Worm (Caenorhabditis elegans): ENCODE measurements around the gene F40G9.15.

The F40G9.15 gene

ce11 chrIII:182080-182479 lies at the start of gene F40G9.15:
F40G9.15 (plus strand) TSS chrIII:182380.
- peak; percentile 12 for TF ChIP-seq ceh-13 (GFP tag; optimal IDR thresholded peaks at IDR 0.05)
- TF ChIP-seq tbx-37 (GFP tag; conservative IDR thresholded peaks at IDR 0.05), result no peak

ce11 chrIII:134194-134593 lies 48.0 kb upstream of the F40G9.15 start, which contains the start of gene pals-25:
pals-25 (plus strand) TSS chrIII:134494.
- TF ChIP-seq hnd-1 (tag; optimal IDR thresholded peaks at IDR 0.05), result no peak
- TF ChIP-seq F13C5.2 (tag; optimal IDR thresholded peaks at IDR 0.05), result no peak
- TF ChIP-seq ceh-36 (tag; optimal IDR thresholded peaks at IDR 0.05), result no peak
- no peak for TF ChIP-seq tra-4 (tag; optimal IDR thresholded peaks at IDR 0.05)
- no peak for TF ChIP-seq ets-7 (tag; optimal IDR thresholded peaks at IDR 0.05)
- no peak for TF ChIP-seq hmg-4 (GFP tag; optimal IDR thresholded peaks at IDR 0.05)
- TF ChIP-seq scrt-1 (GFP tag; IDR thresholded peaks at IDR 0.05), result no peak
- no peak for TF ChIP-seq B0310.2 (tag; optimal IDR thresholded peaks at IDR 0.05)
- TF ChIP-seq flt-1 (GFP tag; IDR thresholded peaks at IDR 0.05), result no peak
- TF ChIP-seq ama-1 (optimal IDR thresholded peaks at IDR 0.05), result no peak
- TF ChIP-seq ceh-13 (GFP tag; optimal IDR thresholded peaks at IDR 0.05), result no peak
- no peak for TF ChIP-seq aly-1 (tag; optimal IDR thresholded peaks at IDR 0.05)
- TF ChIP-seq sea-1 (GFP tag; conservative IDR thresholded peaks at IDR 0.05), result no peak
- TF ChIP-seq tbx-37 (GFP tag; conservative IDR thresholded peaks at IDR 0.05), result no peak
- TF ChIP-seq tbx-11 (GFP tag; IDR thresholded peaks at IDR 0.05), result no peak
- no peak for TF ChIP-seq pes-1 (GFP tag; IDR thresholded peaks at IDR 0.05)
- no peak for TF ChIP-seq hmbx-1 (tag; optimal IDR thresholded peaks at IDR 0.05)

ce11 chrIII:140904-141303 lies 41.3 kb upstream of the F40G9.15 start, which contains the start of gene fbxb-81:
fbxb-81 (minus strand) TSS chrIII:141217.
- no peak for TF ChIP-seq scrt-1 (GFP tag; IDR thresholded peaks at IDR 0.05)

ce11 chrIII:143121-143520 lies 39.1 kb upstream of the F40G9.15 start, which contains the start of gene fbxb-82:
fbxb-82 (minus strand) TSS chrIII:143221.
- no peak for TF ChIP-seq aly-1 (tag; optimal IDR thresholded peaks at IDR 0.05)
- no peak for TF ChIP-seq ets-7 (tag; optimal IDR thresholded peaks at IDR 0.05)
- TF ChIP-seq tbx-37 (GFP tag; conservative IDR thresholded peaks at IDR 0.05), result no peak
- no peak for TF ChIP-seq tra-4 (tag; optimal IDR thresholded peaks at IDR 0.05)
- TF ChIP-seq scrt-1 (GFP tag; IDR thresholded peaks at IDR 0.05), result no peak
- no peak for TF ChIP-seq hmg-4 (GFP tag; optimal IDR thresholded peaks at IDR 0.05)
- TF ChIP-seq ceh-13 (GFP tag; optimal IDR thresholded peaks at IDR 0.05), result no peak
- no peak for TF ChIP-seq ceh-36 (tag; optimal IDR thresholded peaks at IDR 0.05)
- TF ChIP-seq ama-1 (optimal IDR thresholded peaks at IDR 0.05), result no peak
- TF ChIP-seq flt-1 (GFP tag; IDR thresholded peaks at IDR 0.05), result no peak
- no peak for TF ChIP-seq hnd-1 (tag; optimal IDR thresholded peaks at IDR 0.05)

- no peak for TF ChIP-seq ceh-13 (GFP tag; optimal IDR thresholded peaks at IDR 0.05)
- no peak for TF ChIP-seq tbx-11 (GFP tag; IDR thresholded peaks at IDR 0.05)
- no peak for TF ChIP-seq scrt-1 (GFP tag; IDR thresholded peaks at IDR 0.05)
- no peak for TF ChIP-seq aly-1 (tag; optimal IDR thresholded peaks at IDR 0.05)
- no peak for TF ChIP-seq hmbx-1 (tag; optimal IDR thresholded peaks at IDR 0.05)
- TF ChIP-seq flt-1 (GFP tag; IDR thresholded peaks at IDR 0.05), result no peak
- TF ChIP-seq sea-1 (GFP tag; conservative IDR thresholded peaks at IDR 0.05), result no peak
- TF ChIP-seq hmg-4 (GFP tag; optimal IDR thresholded peaks at IDR 0.05), result no peak
- no peak for TF ChIP-seq pes-1 (GFP tag; IDR thresholded peaks at IDR 0.05)
- TF ChIP-seq ets-7 (tag; optimal IDR thresholded peaks at IDR 0.05), result no peak
- no peak for TF ChIP-seq F13C5.2 (tag; optimal IDR thresholded peaks at IDR 0.05)
- TF ChIP-seq ceh-36 (tag; optimal IDR thresholded peaks at IDR 0.05), result no peak
Observed at ce11 chrIII:145078-145477, 37.1 kb upstream of the F40G9.15 start, which contains the start of the genes T17A3.12 and fbxb-83. T17A3.12 (minus strand) TSS chrIII:145178. fbxb-83 (minus strand) TSS chrIII:145211.

- TF ChIP-seq sea-1 (GFP tag; conservative IDR thresholded peaks at IDR 0.05), result no peak
- no peak for TF ChIP-seq ama-1 (optimal IDR thresholded peaks at IDR 0.05)
- TF ChIP-seq ceh-36 (tag; optimal IDR thresholded peaks at IDR 0.05), result no peak
- TF ChIP-seq hnd-1 (tag; optimal IDR thresholded peaks at IDR 0.05), result no peak
- no peak for TF ChIP-seq scrt-1 (GFP tag; IDR thresholded peaks at IDR 0.05)
- no peak for TF ChIP-seq tbx-37 (GFP tag; conservative IDR thresholded peaks at IDR 0.05)
Observed at ce11 chrIII:146369-146768, 35.8 kb upstream of the F40G9.15 start, which contains the start of gene fbxb-84. fbxb-84 (minus strand) TSS chrIII:146469.

ce11 chrIII:147570-148076 lies 34.6 kb upstream of the F40G9.15 start, which contains the start of gene sqst-5:
sqst-5 (minus strand) TSS chrIII:147620.
- TF ChIP-seq ceh-36 (tag; optimal IDR thresholded peaks at IDR 0.05) (no peak), ceh-13 (GFP tag; optimal IDR thresholded peaks at IDR 0.05) (no peak), hnd-1 (tag; optimal IDR thresholded peaks at IDR 0.05) (no peak), pes-1 (GFP tag; IDR thresholded peaks at IDR 0.05) (no peak), B0310.2 (tag; optimal IDR thresholded peaks at IDR 0.05) (no peak), hmg-4 (GFP tag; optimal IDR thresholded peaks at IDR 0.05) (no peak), F13C5.2 (tag; optimal IDR thresholded peaks at IDR 0.05) (no peak), tbx-37 (GFP tag; conservative IDR thresholded peaks at IDR 0.05) (no peak), ets-7 (tag; optimal IDR thresholded peaks at IDR 0.05) (no peak), flt-1 (GFP tag; IDR thresholded peaks at IDR 0.05) (no peak), tra-4 (tag; optimal IDR thresholded peaks at IDR 0.05) (no peak), aly-1 (tag; optimal IDR thresholded peaks at IDR 0.05) (no peak), sea-1 (GFP tag; conservative IDR thresholded peaks at IDR 0.05) (no peak), hmbx-1 (tag; optimal IDR thresholded peaks at IDR 0.05) (no peak), ama-1 (optimal IDR thresholded peaks at IDR 0.05) (no peak), tbx-11 (GFP tag; IDR thresholded peaks at IDR 0.05) (no peak)

- TF ChIP-seq ceh-13 (GFP tag; optimal IDR thresholded peaks at IDR 0.05), result no peak
- TF ChIP-seq flt-1 (GFP tag; IDR thresholded peaks at IDR 0.05), result no peak
- no peak for TF ChIP-seq pes-1 (GFP tag; IDR thresholded peaks at IDR 0.05)
- no peak for TF ChIP-seq scrt-1 (GFP tag; IDR thresholded peaks at IDR 0.05)
Observed at ce11 chrIII:149132-149531, 33.0 kb upstream of the F40G9.15 start.

Measured in whole organism, early embryonic.